Fruit fly (Drosophila melanogaster): ENCODE data around the gene Anp.

The Anp gene

DNA sequence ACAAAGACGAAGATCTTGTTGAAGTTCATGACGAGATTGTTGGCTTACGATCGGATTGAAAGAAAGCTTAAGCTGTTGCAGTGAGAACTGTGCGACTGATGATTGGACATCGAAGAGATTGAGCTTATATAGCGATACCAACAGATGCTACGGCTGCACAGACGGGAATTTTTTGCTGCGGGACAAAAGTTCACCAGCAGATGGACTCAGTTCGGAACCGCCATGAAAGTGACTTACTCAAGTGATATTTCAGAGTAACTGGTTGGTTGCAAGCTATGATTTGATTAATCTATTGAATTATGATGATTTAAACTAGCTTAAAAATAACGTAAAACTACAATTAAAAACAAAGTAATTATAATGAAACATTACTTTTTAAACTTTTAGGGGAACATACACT is 3.9 kb downstream of the Anp start, which contains the start of gene CecB:
CecB (minus strand) TSS at position 101 of the 400 bp plus-strand sequence.
- TF ChIP-seq disco-r (GFP tag; optimal IDR thresholded peaks at IDR 0.05) = no peak
- no peak for TF ChIP-seq CG14014 (GFP tag; IDR thresholded peaks at IDR 0.05)
- no peak for TF ChIP-seq CG8478 (optimal IDR thresholded peaks at IDR 0.05)
- TF ChIP-seq CG11504 (tag; optimal IDR thresholded peaks at IDR 0.05) = no peak
- no peak for TF ChIP-seq CG2889 (GFP tag; IDR thresholded peaks at IDR 0.05)
- no peak for TF ChIP-seq CG11695 (GFP tag; IDR thresholded peaks at IDR 0.05)
- TF ChIP-seq CG10274 (GFP tag; optimal IDR thresholded peaks at IDR 0.05) = no peak
- no peak for TF ChIP-seq CG31224 (GFP tag; IDR thresholded peaks at IDR 0.05)
- no peak for TF ChIP-seq kah (GFP tag; optimal IDR thresholded peaks at IDR 0.05)
- TF ChIP-seq vfl (GFP tag; optimal IDR thresholded peaks at IDR 0.05) = no peak
- no peak for TF ChIP-seq Dref (GFP tag; IDR thresholded peaks at IDR 0.05)
- no peak for TF ChIP-seq salm (tag; optimal IDR thresholded peaks at IDR 0.05)
- no peak for TF ChIP-seq CG2202 (tag; optimal IDR thresholded peaks at IDR 0.05)
- no peak for TF ChIP-seq CG14860 (GFP tag; IDR thresholded peaks at IDR 0.05; ENCODE audit: partially characterized antibody)
- TF ChIP-seq CG32772 (GFP tag; IDR thresholded peaks at IDR 0.05) = no peak
- no peak for TF ChIP-seq Xbp1 (GFP tag; optimal IDR thresholded peaks at IDR 0.05)
- no peak for TF ChIP-seq CG6654 (GFP tag; optimal IDR thresholded peaks at IDR 0.05)

DNA sequence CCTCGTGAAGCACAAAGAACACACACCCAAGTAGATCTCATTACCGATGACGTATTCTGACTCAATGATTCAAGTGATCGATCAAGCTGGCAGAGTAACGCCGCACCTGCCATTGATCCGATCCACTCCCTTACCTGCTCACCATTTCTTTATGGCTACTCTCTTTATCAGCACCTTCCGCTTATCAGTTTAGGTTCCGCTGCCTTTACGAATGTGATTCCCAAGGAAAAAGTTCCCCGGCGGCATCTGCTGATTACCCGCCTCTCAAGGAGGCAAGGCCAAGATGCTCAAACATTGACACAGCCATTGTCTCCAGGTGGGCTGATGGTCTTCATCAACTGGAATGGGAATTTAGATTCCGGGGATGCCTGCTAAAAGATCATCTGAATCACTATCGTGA is 5.3 kb downstream of the Anp start:
- TF ChIP-seq pb (GFP tag; optimal IDR thresholded peaks at IDR 0.05) (no peak), CG12659 (GFP tag; optimal IDR thresholded peaks at IDR 0.05) (no peak), tx (GFP tag; optimal IDR thresholded peaks at IDR 0.05) (no peak), ash1 (GFP tag; optimal IDR thresholded peaks at IDR 0.05) (no peak), CG14860 (GFP tag; IDR thresholded peaks at IDR 0.05; ENCODE audit: partially characterized antibody) (no peak), tin (GFP tag; optimal IDR thresholded peaks at IDR 0.05) (no peak), CG10267 (tag; optimal IDR thresholded peaks at IDR 0.05) (no peak), Scr (GFP tag; IDR thresholded peaks at IDR 0.05; ENCODE audit: partially characterized antibody) (no peak), hb (GFP tag; IDR thresholded peaks at IDR 0.05; ENCODE audit: partially characterized antibody) (0 out of 3 replicates have a peak, but pooled peaks have one; percentile 9), lab (GFP tag; optimal IDR thresholded peaks at IDR 0.05) (peak; percentile 29)

DNA sequence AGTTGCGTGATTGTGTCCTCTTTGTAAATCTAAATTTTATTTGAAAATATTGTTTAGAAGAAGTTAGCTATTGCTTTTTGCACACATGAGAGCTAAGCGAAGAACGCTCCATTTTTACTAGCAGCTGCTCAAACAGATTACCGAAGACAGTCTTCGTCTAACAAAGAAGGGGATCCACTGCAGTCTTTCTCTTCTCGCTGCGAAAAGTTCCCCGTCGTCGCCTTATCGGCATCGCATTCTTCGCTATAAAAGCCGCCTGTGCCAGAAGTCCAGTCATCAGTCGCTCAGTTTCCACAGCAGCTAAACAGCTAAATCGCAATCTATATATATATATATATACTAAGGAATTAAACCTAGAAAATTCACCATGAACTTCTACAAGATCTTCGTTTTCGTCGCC is 6.5 kb downstream of the Anp start, which contains the start of gene CecC:
CecC (plus strand) TSS at position 275 of the 400 bp plus-strand sequence.
- TF ChIP-seq disco-r (GFP tag; optimal IDR thresholded peaks at IDR 0.05) (no peak), Sry-β (GFP tag; optimal IDR thresholded peaks at IDR 0.05) (no peak), CG9817 (tag; optimal IDR thresholded peaks at IDR 0.05) (no peak), CG14860 (GFP tag; IDR thresholded peaks at IDR 0.05; ENCODE audit: partially characterized antibody) (no peak), slou (GFP tag; optimal IDR thresholded peaks at IDR 0.05) (no peak), twi (tag; optimal IDR thresholded peaks at IDR 0.05) (no peak), CoRest (tag; optimal IDR thresholded peaks at IDR 0.05) (no peak), lbe (GFP tag; optimal IDR thresholded peaks at IDR 0.05) (no peak), CG10209 (GFP tag; optimal IDR thresholded peaks at IDR 0.05) (no peak), fu2 (GFP tag; optimal IDR thresholded peaks at IDR 0.05) (no peak), Fer2 (tag; optimal IDR thresholded peaks at IDR 0.05) (no peak), MBD-R2 (GFP tag; IDR thresholded peaks at IDR 0.05) (no peak), Sox102F (GFP tag; optimal IDR thresholded peaks at IDR 0.05) (no peak), CG33557 (GFP tag; optimal IDR thresholded peaks at IDR 0.05) (no peak), sr (GFP tag; IDR thresholded peaks at IDR 0.05) (no peak)
